Worm (Caenorhabditis elegans) whole organism, early embryonic: ENCODE measurements around the gene ZC190.8.
"Not testable (repeated sequence)": the region's sequence is repeated elsewhere in the genome, so short reads cannot be mapped to it uniquely, and the experiment has no call there.

Source experiments
- B0310.2 ChIP-seq: sonication (generic microtip); optimal IDR thresholded peaks from 2 replicates; lab custom pipeline; 2016; ENCODE audit warnings: mild to moderate bottlenecking, missing genetic modification characterization, missing compliant biosample characterization
- F13C5.2 ChIP-seq: sonication (generic microtip); optimal IDR thresholded peaks from 2 replicates; lab custom pipeline; 2017; ENCODE audit warnings: mild to moderate bottlenecking, missing genetic modification characterization, inconsistent platforms, missing compliant biosample characterization
- aly-1 ChIP-seq: sonication (generic microtip); optimal IDR thresholded peaks from 2 replicates; lab custom pipeline; 2016; ENCODE audit warnings: missing genetic modification characterization, missing compliant biosample characterization
- ama-1 ChIP-seq: fragments of 150-350 bp; optimal IDR thresholded peaks from 2 replicates; lab custom pipeline; 2014
- ceh-13 ChIP-seq: fragments of 200-800 bp; sonication (Bioruptor generic); optimal IDR thresholded peaks from 2 replicates; lab custom pipeline; 2018; ENCODE audit warnings: mild to moderate bottlenecking, missing genetic modification characterization, missing compliant biosample characterization
- ceh-36 ChIP-seq: sonication (generic microtip); optimal IDR thresholded peaks from 2 replicates; lab custom pipeline; 2016; ENCODE audit warnings: missing genetic modification characterization, inconsistent platforms, missing compliant biosample characterization
- ets-7 ChIP-seq: sonication (generic microtip); optimal IDR thresholded peaks from 2 replicates; lab custom pipeline; 2016; ENCODE audit warnings: missing genotype, missing genetic modification characterization, missing compliant biosample characterization
- flt-1 ChIP-seq: fragments of 200-800 bp; sonication (Bioruptor generic); IDR thresholded peaks from 2 replicates; pipeline ENCODE4 v1.3.6; 2022; ENCODE audit warnings: missing genetic modification characterization, missing compliant biosample characterization
- hmbx-1 ChIP-seq: sonication (generic microtip); optimal IDR thresholded peaks from 2 replicates; lab custom pipeline; 2016; ENCODE audit warnings: mild to moderate bottlenecking, missing genetic modification characterization, missing compliant biosample characterization
- hmg-4 ChIP-seq: fragments of 200-800 bp; sonication (Bioruptor generic); optimal IDR thresholded peaks from 2 replicates; lab custom pipeline; 2018; ENCODE audit warnings: mild to moderate bottlenecking, missing genetic modification characterization, missing compliant biosample characterization
- hnd-1 ChIP-seq: sonication (generic microtip); optimal IDR thresholded peaks from 2 replicates; lab custom pipeline; 2016; ENCODE audit warnings: missing genetic modification characterization, missing compliant biosample characterization
- pes-1 ChIP-seq: fragments of 200-800 bp; sonication (Bioruptor generic); IDR thresholded peaks from 2 replicates; pipeline ENCODE4 v1.3.6; 2022; ENCODE audit warnings: missing genetic modification reagents, missing genetic modification characterization, missing compliant biosample characterization
- scrt-1 ChIP-seq: fragments of 200-800 bp; sonication (Bioruptor generic); IDR thresholded peaks from 2 replicates; pipeline ENCODE4 v1.3.6; 2022; ENCODE audit warnings: missing genetic modification characterization, missing compliant biosample characterization
- sea-1 ChIP-seq: fragments of 200-800 bp; sonication (Bioruptor generic); conservative IDR thresholded peaks from 2 replicates; pipeline ENCODE4 v1.3.6; 2022; ENCODE audit warnings: missing genetic modification characterization, missing compliant biosample characterization
- tbx-11 ChIP-seq: fragments of 200-800 bp; sonication (Bioruptor generic); IDR thresholded peaks from 2 replicates; pipeline ENCODE4 v1.3.6; 2022; ENCODE audit warnings: missing genetic modification characterization, missing compliant biosample characterization
- tbx-37 ChIP-seq: fragments of 200-800 bp; sonication (Bioruptor generic); conservative IDR thresholded peaks from 2 replicates; pipeline ENCODE4 v1.3.6; 2022; ENCODE audit warnings: missing genetic modification reagents, missing genetic modification characterization, missing compliant biosample characterization
- tra-4 ChIP-seq: sonication (generic microtip); optimal IDR thresholded peaks from 2 replicates; lab custom pipeline; 2017; ENCODE audit warnings: missing genetic modification characterization, missing compliant biosample characterization

The ZC190.8 gene

ce11 chrV:8718399-8718798 lies 30.8 kb upstream of the ZC190.8 start:
- no peak for TF ChIP-seq sea-1 (GFP tag; lab: Robert Waterston, UW)
- no peak for TF ChIP-seq hmbx-1
- no peak for TF ChIP-seq tbx-11 (GFP tag; lab: Robert Waterston, UW)
- TF ChIP-seq aly-1 (tag; lab: Kevin White, UChicago), result no peak
- no peak for TF ChIP-seq tbx-37 (GFP tag; lab: Robert Waterston, UW)

- TF ChIP-seq tra-4 (tag; lab: Kevin White, UChicago), result no peak
- TF ChIP-seq tbx-11 (GFP tag; lab: Robert Waterston, UW), result no peak
- no peak for TF ChIP-seq ceh-36 (tag; lab: Kevin White, UChicago)
- no peak for TF ChIP-seq aly-1 (tag; lab: Kevin White, UChicago)
- TF ChIP-seq tbx-37 (GFP tag; lab: Robert Waterston, UW), result no peak
- no peak for TF ChIP-seq ama-1 (lab: Kevin White, UChicago)
- no peak for TF ChIP-seq hnd-1
- TF ChIP-seq F13C5.2 (tag; lab: Kevin White, UChicago), result no peak
- TF ChIP-seq pes-1, result no peak
- TF ChIP-seq flt-1, result no peak
- TF ChIP-seq scrt-1 (GFP tag; lab: Robert Waterston, UW), result no peak
- TF ChIP-seq ets-7 (tag; lab: Kevin White, UChicago), result no peak
- no peak for TF ChIP-seq hmbx-1
Measured at ce11 chrV:8716175-8716574, 28.6 kb upstream of the ZC190.8 start, which contains the start of gene glr-5. Gene glr-5, plus strand, starts transcription at chrV:8716495.

- TF ChIP-seq tra-4 (tag; lab: Kevin White, UChicago) (no peak), hmg-4 (GFP tag; lab: Kevin White, UChicago) (no peak), scrt-1 (GFP tag; lab: Robert Waterston, UW) (no peak), ceh-13 (GFP tag; lab: Kevin White, UChicago) (no peak), tbx-37 (GFP tag; lab: Robert Waterston, UW) (no peak), ama-1 (lab: Kevin White, UChicago) (no peak), B0310.2 (tag; lab: Kevin White, UChicago) (no peak), aly-1 (tag; lab: Kevin White, UChicago) (no peak), hmbx-1 (no peak), hnd-1 (no peak), ets-7 (tag; lab: Kevin White, UChicago) (no peak), sea-1 (GFP tag; lab: Robert Waterston, UW) (no peak), flt-1 (no peak), F13C5.2 (tag; lab: Kevin White, UChicago) (no peak), pes-1 (no peak), tbx-11 (GFP tag; lab: Robert Waterston, UW) (no peak)
Measured at ce11 chrV:8711910-8712309, 24.3 kb upstream of the ZC190.8 start, which contains the start of gene ZC178.2. Gene ZC178.2, minus strand, starts transcription at chrV:8712010.

- not testable (repeated sequence) for TF ChIP-seq hmg-4 (GFP tag; lab: Kevin White, UChicago); tbx-11 (GFP tag; lab: Robert Waterston, UW); flt-1
Measured at ce11 chrV:8696218-8696617, 8.6 kb upstream of the ZC190.8 start, which contains the start of gene ZC190.10. Gene ZC190.10, minus strand, starts transcription at chrV:8696318.

- TF ChIP-seq tra-4 (tag; lab: Kevin White, UChicago) (no peak), tbx-11 (GFP tag; lab: Robert Waterston, UW) (no peak)
Measured at ce11 chrV:8686764-8687163, 843 bp downstream of the ZC190.8 start, which contains the start of gene ZC190.7. Gene ZC190.7, minus strand, starts transcription at chrV:8686864.

ce11 chrV:8683787-8684186 lies 3.8 kb downstream of the ZC190.8 start:
- TF ChIP-seq flt-1, result no peak

ce11 chrV:8682719-8683118 lies 4.9 kb downstream of the ZC190.8 start, which contains the start of gene cln-3.3:
Gene cln-3.3, plus strand, starts transcription at chrV:8683052.
- no peak for TF ChIP-seq tra-4 (tag; lab: Kevin White, UChicago)
- no peak for TF ChIP-seq aly-1 (tag; lab: Kevin White, UChicago)
- no peak for TF ChIP-seq hmbx-1
- TF ChIP-seq hnd-1, result no peak
- no peak for TF ChIP-seq pes-1
- no peak for TF ChIP-seq hmg-4 (GFP tag; lab: Kevin White, UChicago)
- TF ChIP-seq ceh-36 (tag; lab: Kevin White, UChicago), result no peak
- no peak for TF ChIP-seq scrt-1 (GFP tag; lab: Robert Waterston, UW)
- no peak for TF ChIP-seq tbx-37 (GFP tag; lab: Robert Waterston, UW)
- TF ChIP-seq B0310.2 (tag; lab: Kevin White, UChicago), result no peak
- TF ChIP-seq ceh-13 (GFP tag; lab: Kevin White, UChicago), result no peak
- TF ChIP-seq sea-1 (GFP tag; lab: Robert Waterston, UW), result no peak
- no peak for TF ChIP-seq ets-7 (tag; lab: Kevin White, UChicago)

- TF ChIP-seq ets-7 (tag; lab: Kevin White, UChicago), result no peak
- TF ChIP-seq hmbx-1, result no peak
Measured at ce11 chrV:8681050-8681449, 6.6 kb downstream of the ZC190.8 start, which contains the start of gene ZC190.2. Gene ZC190.2, plus strand, starts transcription at chrV:8681350.

- no peak for TF ChIP-seq aly-1 (tag; lab: Kevin White, UChicago)
- no peak for TF ChIP-seq flt-1
- no peak for TF ChIP-seq pes-1
- TF ChIP-seq tbx-37 (GFP tag; lab: Robert Waterston, UW), result no peak
- no peak for TF ChIP-seq ama-1 (lab: Kevin White, UChicago)
- TF ChIP-seq tbx-11 (GFP tag; lab: Robert Waterston, UW), result no peak
- no peak for TF ChIP-seq ceh-13 (GFP tag; lab: Kevin White, UChicago)
- TF ChIP-seq sea-1 (GFP tag; lab: Robert Waterston, UW), result no peak
- TF ChIP-seq hmg-4 (GFP tag; lab: Kevin White, UChicago), result no peak
- no peak for TF ChIP-seq ets-7 (tag; lab: Kevin White, UChicago)
- no peak for TF ChIP-seq scrt-1 (GFP tag; lab: Robert Waterston, UW)
- TF ChIP-seq ceh-36 (tag; lab: Kevin White, UChicago), result no peak
- TF ChIP-seq hmbx-1, result no peak
- no peak for TF ChIP-seq B0310.2 (tag; lab: Kevin White, UChicago)
- TF ChIP-seq F13C5.2 (tag; lab: Kevin White, UChicago), result no peak
- no peak for TF ChIP-seq hnd-1
- TF ChIP-seq tra-4 (tag; lab: Kevin White, UChicago), result no peak
Measured at ce11 chrV:8677193-8677592, 10.4 kb downstream of the ZC190.8 start, which contains the start of gene ZC190.6. Gene ZC190.6, minus strand, starts transcription at chrV:8677293.
